Fruit fly (Drosophila melanogaster) whole organism, embryonic: ENCODE results near the gene CG46318.

ENCODE experiments used
- NfI ChIP-seq: fragments of 200-800 bp; sonication (Bioruptor generic); optimal IDR thresholded peaks from 3 replicates; lab custom pipeline; 2018; ENCODE audit warnings: missing biosample characterization, mild to moderate bottlenecking, missing genetic modification characterization, moderate library complexity
- exex ChIP-seq: fragments of 200-800 bp; sonication (Bioruptor generic); optimal IDR thresholded peaks from 4 replicates; lab custom pipeline; 2018; ENCODE audit warnings: missing biosample characterization, mild to moderate bottlenecking, missing genetic modification characterization, moderate library complexity
- gce ChIP-seq: fragments of 200-800 bp; sonication (Bioruptor generic); IDR thresholded peaks from 3 replicates; pipeline ENCODE4 v1.3.6; 2022; ENCODE audit warnings: missing biosample characterization, missing genetic modification characterization

dm6 chr3R:18681054-18681453 is 650 bp downstream of the CG46318 start:
- TF ChIP-seq NfI (GFP tag; lab: Kevin White, UChicago) (no peak), gce (GFP tag; lab: Robert Waterston, UW) (no peak), exex (tag; lab: Kevin White, UChicago) (no peak)
